Worm (Caenorhabditis elegans): Measurements from ENCODE around the gene trh-1.

The trh-1 gene

DNA sequence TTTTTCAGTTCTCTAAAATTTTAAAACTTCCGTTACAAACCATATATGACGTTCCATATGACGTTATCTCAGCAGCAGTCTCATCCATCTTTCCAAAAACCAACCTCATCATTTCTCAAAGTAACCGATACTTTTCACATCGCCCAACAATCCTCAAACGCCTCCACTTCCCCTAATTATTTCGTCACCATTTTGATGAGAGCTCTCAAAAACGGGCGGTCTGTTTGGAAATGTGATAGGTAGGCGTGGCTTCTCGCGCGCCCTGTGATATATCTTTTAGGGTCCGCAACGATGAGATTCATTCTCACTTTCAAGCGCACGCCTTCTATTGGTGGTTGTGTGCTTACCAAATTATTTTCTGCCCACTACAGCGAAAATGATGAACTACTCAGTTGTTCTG lies at the start of gene trh-1:
Gene trh-1, plus strand, starts transcription at position 301 of the 400 bp plus-strand sequence.
- no peak for TF ChIP-seq unc-62 (GFP tag; optimal IDR thresholded peaks at IDR 0.05)

DNA sequence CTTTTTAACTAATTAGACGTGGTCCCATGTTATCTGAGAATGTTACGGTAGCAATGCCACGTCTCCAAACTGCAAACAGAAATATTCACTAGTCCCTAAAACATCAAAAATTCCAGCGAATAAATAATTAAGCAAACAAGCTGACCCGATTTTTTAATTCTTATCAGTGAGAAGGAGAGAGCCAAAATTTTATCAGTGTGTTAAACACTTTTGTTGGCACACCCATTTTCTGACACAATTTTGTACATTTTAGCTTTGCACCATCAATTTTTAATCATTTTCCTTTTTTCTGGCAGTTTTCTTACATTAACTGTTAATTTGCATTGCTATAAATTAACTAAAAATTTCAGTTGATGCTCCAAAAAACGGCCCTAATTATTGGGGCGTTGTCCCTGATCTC lies 47.9 kb upstream of the trh-1 start, which contains the start of gene C49C3.4:
Gene C49C3.4, plus strand, starts transcription at position 351 of the 400 bp plus-strand sequence.
- no peak for TF ChIP-seq unc-62 (GFP tag; optimal IDR thresholded peaks at IDR 0.05)

DNA sequence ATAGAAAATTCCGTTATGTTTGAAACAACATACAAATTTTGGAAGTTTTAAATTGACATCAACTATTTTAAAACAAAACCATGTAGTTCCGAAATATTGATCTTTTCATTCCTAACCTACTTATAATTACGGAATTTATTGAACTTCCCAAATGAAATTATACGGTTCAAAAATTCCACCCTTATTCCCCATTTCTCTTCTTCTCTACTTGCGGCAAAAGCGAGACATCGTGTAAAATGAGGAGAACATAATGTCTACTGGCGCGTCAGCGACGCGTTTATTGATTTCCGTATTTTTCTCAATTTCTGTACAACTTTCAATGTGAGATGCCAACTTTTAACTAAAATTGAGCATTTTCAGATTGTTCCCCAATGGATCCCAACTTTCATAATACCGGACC lies 39.6 kb upstream of the trh-1 start, which contains the start of gene ceh-88:
Gene ceh-88, plus strand, starts transcription at position 355 of the 400 bp plus-strand sequence.
- no peak for TF ChIP-seq unc-62 (GFP tag; optimal IDR thresholded peaks at IDR 0.05)

DNA sequence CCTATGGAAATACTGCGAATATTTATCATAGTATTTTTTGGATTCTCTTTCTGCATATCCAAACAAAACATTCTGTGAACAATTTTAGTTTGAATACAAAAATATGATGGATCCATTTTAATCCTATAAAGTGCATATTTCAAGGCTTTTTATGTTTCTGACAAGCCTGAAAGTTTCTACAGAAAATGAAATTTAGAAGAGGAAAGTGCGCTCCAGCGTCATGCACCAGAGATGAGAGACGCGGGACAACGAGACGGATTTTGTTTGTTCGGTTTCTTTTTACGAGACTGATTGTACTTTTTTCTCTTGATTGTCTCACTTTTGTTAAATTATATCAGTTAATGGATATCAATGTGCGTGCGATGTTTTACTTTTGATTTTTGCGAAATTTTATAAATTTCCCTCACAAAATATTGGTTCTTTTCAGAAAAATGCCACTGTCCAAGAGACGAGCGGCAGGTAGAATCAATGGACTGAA lies 37.3 kb upstream of the trh-1 start, which contains the start of gene C49C3.6:
Gene C49C3.6, plus strand, starts transcription at position 428 of the 478 bp plus-strand sequence.
- no peak for TF ChIP-seq unc-62 (GFP tag; optimal IDR thresholded peaks at IDR 0.05)

DNA sequence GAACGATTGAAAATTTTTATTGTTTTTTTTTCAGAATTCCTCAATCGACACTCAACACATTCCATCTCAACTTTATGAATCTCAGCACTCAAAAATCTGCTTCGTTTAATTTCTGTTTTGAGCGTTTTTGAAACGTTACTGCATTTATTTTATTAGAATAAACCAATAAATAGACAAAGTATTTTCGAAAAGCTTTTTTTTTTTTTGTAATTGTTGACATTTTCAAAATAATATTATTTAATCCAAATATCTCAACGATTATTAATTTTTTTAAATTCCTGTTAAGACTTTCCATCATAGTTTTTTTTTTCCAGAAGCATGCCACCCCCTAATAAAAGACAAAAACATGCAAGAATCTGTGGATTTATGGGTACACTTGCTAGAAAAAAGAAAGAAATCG lies 36.1 kb upstream of the trh-1 start, which contains the start of gene C49C3.7:
Gene C49C3.7, plus strand, starts transcription at position 301 of the 400 bp plus-strand sequence.
- no peak for TF ChIP-seq unc-62 (GFP tag; optimal IDR thresholded peaks at IDR 0.05)

DNA sequence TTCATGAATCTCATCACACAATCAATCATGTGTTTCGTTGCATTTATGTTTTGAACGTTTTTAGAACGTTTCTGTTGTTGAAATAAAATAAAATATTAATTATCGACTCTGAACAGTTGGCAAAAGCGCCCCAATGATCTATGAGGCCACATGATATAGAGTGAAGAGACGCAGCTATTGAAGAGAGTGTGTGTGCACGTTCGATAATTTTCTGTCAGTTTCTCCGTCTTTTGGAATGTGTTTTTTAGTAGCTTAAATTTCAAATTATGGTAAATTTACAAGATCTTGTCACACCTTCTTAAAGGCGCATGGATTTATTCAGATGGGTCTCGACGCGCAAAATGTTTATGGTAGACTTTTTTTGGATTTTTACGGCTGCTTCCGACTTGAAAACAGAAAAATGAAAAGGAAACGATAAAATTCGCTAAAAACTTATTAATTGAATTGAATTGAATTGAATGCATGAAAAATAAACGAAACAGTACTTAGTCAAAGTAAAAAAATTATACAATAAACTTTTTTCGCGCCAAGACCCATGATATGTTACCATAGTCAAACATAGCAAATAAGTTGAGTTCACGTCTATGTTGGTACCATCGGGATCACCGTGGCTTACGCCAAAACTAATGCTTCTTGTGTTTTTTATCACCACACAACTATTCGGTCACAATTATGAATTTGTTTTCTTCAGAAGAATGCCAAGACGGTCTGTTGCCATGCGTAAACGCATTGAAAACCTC lies 34.7 kb upstream of the trh-1 start, which contains the start of gene C49C3.15:
Gene C49C3.15, plus strand, starts transcription at position 690 of the 740 bp plus-strand sequence.
- TF ChIP-seq unc-62 (GFP tag; optimal IDR thresholded peaks at IDR 0.05), result no peak

DNA sequence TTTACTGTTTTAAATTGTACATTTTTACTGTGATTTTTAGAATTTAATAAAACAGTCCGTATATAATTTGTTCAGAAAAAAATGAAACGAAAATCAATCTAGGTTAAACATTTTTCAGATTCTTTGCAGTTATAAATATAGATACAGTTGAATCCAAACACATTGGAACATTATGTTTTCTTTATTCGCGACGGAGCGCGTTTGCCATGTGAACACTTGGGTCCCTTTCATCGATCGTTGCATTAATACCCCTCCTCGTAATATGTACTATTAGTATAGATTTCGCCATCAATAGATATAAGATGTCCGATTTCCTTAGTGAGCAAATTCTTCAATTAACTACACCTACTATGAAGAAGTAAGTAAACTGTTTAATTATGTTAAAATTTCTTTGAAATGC lies 33.4 kb upstream of the trh-1 start, which contains the start of gene C49C3.8:
Gene C49C3.8, plus strand, starts transcription at position 173 of the 400 bp plus-strand sequence.
- TF ChIP-seq unc-62 (GFP tag; optimal IDR thresholded peaks at IDR 0.05), result no peak

DNA sequence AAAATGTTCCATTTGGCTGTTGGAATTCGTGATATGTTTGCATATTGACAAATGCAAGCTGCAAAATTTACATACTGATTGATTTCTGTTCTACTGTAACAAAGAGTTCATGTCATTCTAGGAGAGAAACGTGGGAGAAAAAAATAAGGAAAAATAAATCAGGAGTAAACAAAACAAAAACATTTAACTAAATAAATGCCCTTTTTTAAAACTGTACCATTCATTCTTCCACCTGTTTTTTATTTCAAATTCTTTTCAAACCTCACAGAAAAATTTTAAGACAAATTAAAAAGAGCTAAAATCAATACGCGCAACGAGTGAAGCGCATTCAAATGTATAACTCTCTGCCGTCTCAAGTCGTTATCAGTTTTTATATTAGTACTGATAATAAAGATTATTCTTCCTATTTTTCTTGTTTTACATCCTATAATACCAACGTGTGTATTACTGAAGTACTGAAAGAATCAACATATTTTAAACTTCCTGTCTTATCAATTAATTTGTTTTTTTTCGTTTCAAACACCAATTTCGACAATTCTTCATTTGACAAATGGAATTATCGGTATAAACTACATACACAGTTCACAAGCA lies 29.4 kb upstream of the trh-1 start, which contains the start of gene C49C3.10:
Gene C49C3.10, minus strand, starts transcription at position 51 of the 591 bp plus-strand sequence.
- TF ChIP-seq unc-62 (GFP tag; optimal IDR thresholded peaks at IDR 0.05), result no peak

DNA sequence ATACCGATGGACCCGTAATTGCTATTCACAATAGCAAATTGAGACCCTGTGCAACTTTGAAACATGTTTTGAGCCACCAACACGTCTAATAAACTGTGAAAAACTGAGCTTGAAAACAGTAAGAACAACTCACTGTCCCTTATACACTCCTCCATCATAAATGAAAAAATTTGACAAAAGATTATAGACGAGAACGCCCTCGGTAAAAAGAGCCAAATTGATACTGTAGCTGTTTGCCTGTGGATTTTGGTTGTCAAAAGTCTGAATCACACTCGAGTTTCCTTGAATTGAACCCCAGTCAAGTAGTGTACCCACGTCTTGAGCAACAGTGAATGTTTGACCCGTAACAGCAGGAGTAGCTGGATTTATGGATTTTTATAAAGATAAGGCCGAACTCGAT lies 27.4 kb upstream of the trh-1 start:
- TF ChIP-seq unc-62 (GFP tag; optimal IDR thresholded peaks at IDR 0.05), result no peak

DNA sequence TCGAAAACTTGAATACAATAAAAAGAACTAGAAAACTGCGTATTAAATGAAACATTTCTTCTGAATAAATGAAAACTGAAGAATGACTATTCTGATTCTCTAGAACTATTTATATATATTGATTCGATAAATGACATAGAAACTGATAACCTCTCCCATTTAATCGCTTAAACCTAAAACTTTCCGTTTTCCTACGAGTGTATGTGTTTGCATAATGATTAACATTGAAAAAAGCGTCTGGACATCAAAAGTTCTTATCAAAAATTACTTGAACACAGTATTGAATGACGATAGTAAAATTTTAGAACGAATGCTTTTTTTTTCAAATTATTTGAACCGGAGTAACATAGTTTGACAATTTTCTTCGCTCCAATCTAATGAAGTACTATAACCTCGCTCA lies 26.2 kb upstream of the trh-1 start, which contains the start of gene C49C3.9:
Gene C49C3.9, minus strand, starts transcription at position 136 of the 400 bp plus-strand sequence.
- TF ChIP-seq unc-62 (GFP tag; optimal IDR thresholded peaks at IDR 0.05), result no peak

DNA sequence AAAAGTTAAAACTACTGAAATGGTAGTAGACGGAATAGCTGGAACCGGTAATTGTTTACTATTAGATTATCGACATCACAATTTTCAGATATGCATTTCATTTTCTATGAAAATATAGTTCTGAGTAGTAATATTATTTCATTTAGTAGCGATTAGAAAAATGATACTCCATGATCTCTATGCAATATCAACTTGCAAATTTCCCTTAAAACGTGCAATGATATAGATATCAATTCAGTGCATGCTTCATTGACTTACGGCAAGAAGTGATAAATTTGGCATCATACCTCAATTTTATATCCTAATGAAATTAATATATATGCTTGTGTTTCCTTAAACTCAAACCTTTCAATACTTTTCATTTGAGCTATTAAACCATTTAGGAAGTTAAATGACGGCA lies 25.7 kb upstream of the trh-1 start, which contains the start of gene C49C3.21:
Gene C49C3.21, plus strand, starts transcription at position 301 of the 400 bp plus-strand sequence.
- no peak for TF ChIP-seq unc-62 (GFP tag; optimal IDR thresholded peaks at IDR 0.05)

DNA sequence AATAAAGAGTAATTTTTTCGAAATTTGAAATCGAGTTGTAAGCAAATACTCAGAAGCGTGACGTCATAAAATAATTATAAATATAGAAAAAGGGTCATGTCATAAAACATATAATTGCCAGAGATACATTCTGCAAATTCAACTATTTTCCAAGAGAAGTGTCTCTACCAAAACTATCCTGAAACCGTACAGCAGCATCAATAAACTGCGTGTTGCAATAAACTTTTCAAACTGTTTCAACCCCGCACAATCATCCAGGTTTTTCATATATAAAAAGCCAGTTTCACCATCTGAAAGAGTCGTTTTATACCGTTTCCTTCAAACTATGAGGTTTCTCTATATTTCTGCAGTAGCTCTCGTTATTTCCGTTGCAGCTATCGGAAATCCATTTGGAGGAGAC lies 24.9 kb upstream of the trh-1 start, which contains the start of gene C49C3.11:
Gene C49C3.11, plus strand, starts transcription at position 301 of the 400 bp plus-strand sequence.
- no peak for TF ChIP-seq unc-62 (GFP tag; optimal IDR thresholded peaks at IDR 0.05)

DNA sequence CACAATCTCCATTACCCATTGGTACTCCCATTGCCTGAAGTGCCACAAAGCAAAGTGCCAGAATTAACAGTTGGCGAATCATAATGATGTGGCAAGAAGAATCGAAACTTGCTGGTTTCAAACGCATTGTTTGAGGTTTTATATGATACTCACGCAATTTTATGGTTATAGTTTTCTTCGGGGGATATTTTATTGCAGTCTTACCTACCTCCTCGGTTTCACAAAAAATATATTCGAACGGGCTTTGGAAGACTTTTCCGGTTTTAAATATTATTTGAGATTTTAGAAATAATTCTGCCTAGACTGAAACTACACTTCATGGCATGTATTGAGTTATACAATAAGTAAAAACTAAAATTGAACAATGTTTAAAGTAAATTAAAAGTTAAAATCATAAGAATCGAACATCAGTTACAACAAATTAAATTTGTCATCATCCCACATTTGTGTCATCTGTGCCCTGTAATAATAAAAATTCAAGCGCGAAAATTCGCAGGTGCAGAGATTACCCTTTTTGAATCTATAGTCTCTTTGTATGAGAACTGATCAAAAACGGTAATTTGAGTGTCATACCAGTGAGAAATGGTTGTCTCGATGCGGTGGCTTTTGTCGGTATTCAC lies 21.7 kb upstream of the trh-1 start, which contains the start of the genes clec-197 and clec-198:
Gene clec-197, minus strand, starts transcription at position 101 of the 620 bp plus-strand sequence.
Gene clec-198, plus strand, starts transcription at position 570 of the 620 bp plus-strand sequence.
- no peak for TF ChIP-seq unc-62 (GFP tag; optimal IDR thresholded peaks at IDR 0.05)

DNA sequence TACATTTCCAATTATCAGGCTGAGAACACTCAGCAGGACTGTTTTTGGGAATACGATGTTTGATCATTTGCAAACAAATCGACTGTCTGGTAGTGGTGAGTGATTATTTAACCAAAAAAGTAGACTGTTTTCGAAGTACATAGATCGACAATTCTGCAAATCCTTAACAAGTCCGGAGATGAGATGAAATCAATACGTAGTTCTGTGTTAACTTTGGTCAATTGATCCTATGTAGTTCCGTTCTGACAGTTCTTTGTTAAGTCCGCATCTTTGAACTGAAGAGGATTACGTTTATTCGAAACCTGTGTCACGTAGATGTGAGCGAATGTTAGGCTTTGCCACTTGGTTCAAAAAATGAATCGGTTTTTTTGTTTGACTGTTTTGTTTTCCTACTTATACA lies 16.8 kb upstream of the trh-1 start, which contains the start of gene clec-199:
Gene clec-199, plus strand, starts transcription at position 301 of the 400 bp plus-strand sequence.
- TF ChIP-seq unc-62 (GFP tag; optimal IDR thresholded peaks at IDR 0.05), result no peak

DNA sequence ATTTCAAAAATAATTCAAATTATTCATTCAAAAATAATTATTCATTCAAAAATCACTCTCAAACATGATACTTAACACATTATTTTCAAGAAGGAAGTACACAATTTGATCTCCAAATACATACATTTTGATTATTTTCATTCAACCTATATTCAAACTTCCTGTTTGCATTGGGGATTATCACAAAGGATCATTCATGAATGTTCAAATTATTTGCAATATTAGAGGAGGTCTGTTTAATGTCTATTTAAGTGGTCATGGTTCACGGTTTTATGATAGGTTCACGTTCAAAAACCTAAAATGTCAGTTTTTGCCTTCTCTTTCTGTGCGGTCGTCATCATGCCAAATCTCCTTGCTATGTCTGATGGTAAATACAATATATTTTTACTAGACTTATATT lies 7.2 kb upstream of the trh-1 start, which contains the start of gene clec-202:
Gene clec-202, plus strand, starts transcription at position 301 of the 400 bp plus-strand sequence.
- no peak for TF ChIP-seq unc-62 (GFP tag; optimal IDR thresholded peaks at IDR 0.05)
